Fruit fly (Drosophila melanogaster) whole organism, wandering third instar larva: ENCODE measurements around the gene Shawl.

ENCODE experiments used
- CG9705 ChIP-seq: fragments of 200-800 bp; sonication (Bioruptor generic); optimal IDR thresholded peaks from 2 replicates; lab custom pipeline; 2018; ENCODE audit warnings: missing biosample characterization, mild to moderate bottlenecking, missing genetic modification characterization
- ey ChIP-seq: fragments of 200-800 bp; sonication (Bioruptor generic); optimal IDR thresholded peaks from 2 replicates; lab custom pipeline; 2016; ENCODE audit warnings: missing biosample characterization, missing genetic modification characterization
- foxo ChIP-seq, 2 experiments: fragments of 200-800 bp; sonication (Bioruptor generic); optimal IDR thresholded peaks; 2 replicates in 1 of 2; 3 replicates in 1 of 2; lab custom pipeline; 2016 to 2017; ENCODE audit warnings: missing biosample characterization in 2 of 2, missing genetic modification characterization in 2 of 2
- tai ChIP-seq: sonication (Bioruptor generic); optimal IDR thresholded peaks from 2 replicates; lab custom pipeline; 2016; ENCODE audit warnings: missing biosample characterization, missing genetic modification characterization

dm6 chr2L:9420660-9421059, 5.7 kb upstream of the Shawl start:
- no peak for TF ChIP-seq foxo (GFP tag; optimal IDR thresholded peaks at IDR 0.05; lab: Kevin White, UChicago)
- TF ChIP-seq ey (GFP tag; lab: Kevin White, UChicago) = no peak
- TF ChIP-seq CG9705 = no peak
- TF ChIP-seq tai (GFP tag; lab: Kevin White, UChicago) = no peak
